Worm (Caenorhabditis elegans) whole organism, midembryonic: Measurements from ENCODE around the gene F54H5.5.

Source experiments
- cog-1 ChIP-seq: sonication (generic microtip); optimal IDR thresholded peaks from 2 replicates; lab custom pipeline; 2016; ENCODE audit warnings: missing genetic modification characterization, missing compliant biosample characterization
- flt-1 ChIP-seq: fragments of 200-800 bp; sonication (Bioruptor generic); IDR thresholded peaks from 2 replicates; pipeline ENCODE4 v1.3.6; 2022; ENCODE audit warnings: missing genetic modification characterization, missing compliant biosample characterization
- med-1 ChIP-seq: sonication (generic microtip); optimal IDR thresholded peaks from 2 replicates; lab custom pipeline; 2017; ENCODE audit warnings: missing genetic modification characterization, mild to moderate bottlenecking, missing compliant biosample characterization, antibody characterized with exemption, missing genetic modification reagents; ENCODE audit not compliant: insufficient read depth
- ref-1 ChIP-seq: fragments of 200-800 bp; sonication (Bioruptor generic); conservative IDR thresholded peaks from 2 replicates; pipeline ENCODE4 v1.3.6; 2022; ENCODE audit warnings: missing genetic modification reagents, missing genetic modification characterization, missing compliant biosample characterization
- tab-1 ChIP-seq: fragments of 200-800 bp; sonication (Bioruptor generic); IDR thresholded peaks from 2 replicates; pipeline ENCODE4 v1.3.6; 2022; ENCODE audit warnings: missing genetic modification characterization, missing compliant biosample characterization
- ztf-29 ChIP-seq: fragments of 200-800 bp; sonication (Bioruptor generic); IDR thresholded peaks from 2 replicates; pipeline ENCODE4 v1.3.6; 2022; ENCODE audit warnings: missing genetic modification reagents, missing genetic modification characterization, missing compliant biosample characterization

DNA sequence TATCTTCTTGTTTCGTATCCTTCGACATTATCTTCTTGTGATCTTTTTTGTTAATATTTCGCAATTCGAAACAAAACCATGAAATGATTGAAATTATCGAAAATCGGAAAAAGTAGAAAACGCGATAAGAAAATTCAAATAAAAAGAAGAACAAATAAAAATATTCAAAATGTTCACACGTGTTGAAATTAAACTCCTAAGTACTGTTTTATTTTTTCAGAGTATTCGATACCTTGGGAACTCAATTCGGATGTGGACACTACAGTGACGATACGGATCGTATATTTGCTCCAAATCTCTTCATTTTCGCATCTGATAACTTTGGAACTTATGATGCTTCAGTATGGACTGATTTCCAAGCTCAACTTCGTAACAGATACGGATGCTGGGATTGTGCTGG is 9.1 kb upstream of the F54H5.5 start, which contains the start of gene T19D12.5:
- TF ChIP-seq ztf-29 (GFP tag; lab: Robert Waterston, UW) (no peak), flt-1 (GFP tag; lab: Robert Waterston, UW) (no peak), ref-1 (GFP tag; lab: Robert Waterston, UW) (no peak), tab-1 (GFP tag; lab: Robert Waterston, UW) (no peak), cog-1 (tag; lab: Kevin White, UChicago) (no peak), med-1 (no peak)
